Worm (Caenorhabditis elegans) whole organism, L4/young adult: ENCODE measurements around the gene F45G2.8.

ENCODE experiments used
- W03F9.2 ChIP-seq: fragments of 150-350 bp; optimal IDR thresholded peaks from 2 replicates; lab custom pipeline; 2014; ENCODE audit warnings: missing biosample characterization, missing genetic modification characterization
- dao-5 ChIP-seq: sonication (generic microtip); optimal IDR thresholded peaks from 2 replicates; lab custom pipeline; 2016; ENCODE audit warnings: missing genotype, missing genetic modification characterization, moderate library complexity, missing compliant biosample characterization
- him-1 ChIP-seq: sonication (generic microtip); optimal IDR thresholded peaks from 2 replicates; lab custom pipeline; 2016; ENCODE audit warnings: missing genotype, missing genetic modification reagents, missing genetic modification characterization, missing compliant biosample characterization

ce11 chrIII:13426036-13426435 lies 9.4 kb downstream of the F45G2.8 start, which contains the start of gene cope-1:
- TF ChIP-seq him-1 = no peak
- no peak for TF ChIP-seq W03F9.2 (tag; lab: Kevin White, UChicago)
- TF ChIP-seq dao-5 (tag; lab: Kevin White, UChicago) = no peak
